Fruit fly (Drosophila melanogaster) whole organism, prepupa: ENCODE measurements around the gene SP1029.

ENCODE experiments used
- Blimp-1 ChIP-seq: fragments of 200-800 bp; sonication (Bioruptor generic); optimal IDR thresholded peaks from 3 replicates; lab custom pipeline; 2017; ENCODE audit warnings: missing biosample characterization, missing genetic modification characterization, mild to moderate bottlenecking, moderate library complexity, missing genetic modification reagents
- CG10631 ChIP-seq: fragments of 200-800 bp; sonication (Bioruptor generic); optimal IDR thresholded peaks from 2 replicates; lab custom pipeline; 2016; ENCODE audit warnings: missing biosample characterization, missing genetic modification characterization
- CG10669 ChIP-seq: fragments of 200-800 bp; sonication (Bioruptor generic); optimal IDR thresholded peaks from 3 replicates; lab custom pipeline; 2018; ENCODE audit warnings: missing biosample characterization, mild to moderate bottlenecking, missing genetic modification characterization, moderate library complexity
- CG11762 ChIP-seq: fragments of 200-800 bp; sonication (Bioruptor generic); optimal IDR thresholded peaks from 3 replicates; lab custom pipeline; 2016; ENCODE audit warnings: missing biosample characterization, missing genetic modification characterization; ENCODE audit not compliant: insufficient read depth
- CG15336 ChIP-seq: fragments of 200-800 bp; sonication (Bioruptor generic); IDR thresholded peaks from 2 replicates; pipeline ENCODE4 v1.3.6; 2022; ENCODE audit warnings: missing biosample characterization, missing genetic modification characterization
- CG1621 ChIP-seq: fragments of 200-800 bp; sonication (Bioruptor generic); optimal IDR thresholded peaks from 3 replicates; lab custom pipeline; 2018; ENCODE audit warnings: missing biosample characterization, mild to moderate bottlenecking, missing genetic modification characterization
- CG16779 ChIP-seq: fragments of 200-800 bp; sonication (Bioruptor generic); optimal IDR thresholded peaks from 3 replicates; lab custom pipeline; 2017; ENCODE audit warnings: missing biosample characterization, mild to moderate bottlenecking, missing genetic modification characterization
- CG3032 ChIP-seq: fragments of 200-800 bp; optimal IDR thresholded peaks from 2 replicates; lab custom pipeline; 2019; ENCODE audit warnings: missing biosample characterization, mild to moderate bottlenecking, missing genetic modification characterization, moderate library complexity
- CG31627 ChIP-seq: fragments of 200-800 bp; sonication (Bioruptor generic); optimal IDR thresholded peaks from 3 replicates; lab custom pipeline; 2016; ENCODE audit warnings: missing biosample characterization, missing genetic modification characterization
- CG32006 ChIP-seq: fragments of 200-800 bp; sonication (Bioruptor generic); optimal IDR thresholded peaks from 3 replicates; lab custom pipeline; 2017; ENCODE audit warnings: missing biosample characterization, mild to moderate bottlenecking, missing genetic modification characterization
- CG34406 ChIP-seq: fragments of 200-800 bp; sonication (Bioruptor generic); optimal IDR thresholded peaks from 3 replicates; lab custom pipeline; 2016; ENCODE audit warnings: missing biosample characterization, missing genetic modification characterization
- CG3919 ChIP-seq: fragments of 200-800 bp; sonication (Bioruptor generic); optimal IDR thresholded peaks from 3 replicates; lab custom pipeline; 2016; ENCODE audit warnings: missing biosample characterization, missing genetic modification characterization
- CG6163 ChIP-seq: fragments of 200-800 bp; sonication (Bioruptor generic); IDR thresholded peaks from 3 replicates; pipeline ENCODE4 v1.3.6; 2022; ENCODE audit warnings: missing biosample characterization, missing genetic modification characterization
- CG6808 ChIP-seq: fragments of 200-800 bp; sonication (Bioruptor generic); optimal IDR thresholded peaks from 3 replicates; lab custom pipeline; 2017; ENCODE audit warnings: missing biosample characterization, missing genetic modification characterization, mild to moderate bottlenecking, moderate library complexity, missing genetic modification reagents
- CG6854 ChIP-seq: fragments of 200-800 bp; sonication (Bioruptor generic); optimal IDR thresholded peaks from 2 replicates; lab custom pipeline; 2017; ENCODE audit warnings: missing biosample characterization, mild to moderate bottlenecking, missing genetic modification characterization
- CG8119 ChIP-seq: fragments of 200-800 bp; sonication (Bioruptor generic); IDR thresholded peaks from 3 replicates; pipeline ENCODE4 v1.3.6; 2022; ENCODE audit warnings: missing biosample characterization, missing genetic modification characterization
- CG8319 ChIP-seq: fragments of 200-800 bp; sonication (Bioruptor generic); optimal IDR thresholded peaks from 3 replicates; lab custom pipeline; 2016; ENCODE audit warnings: missing biosample characterization, missing genetic modification characterization
- CG8632 ChIP-seq: fragments of 200-800 bp; sonication (Bioruptor generic); optimal IDR thresholded peaks from 3 replicates; lab custom pipeline; 2016; ENCODE audit warnings: missing biosample characterization, missing genetic modification characterization
- CG9139 ChIP-seq: fragments of 200-800 bp; sonication (Bioruptor generic); optimal IDR thresholded peaks from 3 replicates; lab custom pipeline; 2017; ENCODE audit warnings: missing biosample characterization, mild to moderate bottlenecking, missing genetic modification characterization
- Eip78C ChIP-seq: fragments of 200-800 bp; sonication (Bioruptor generic); peaks from one replicate; lab custom pipeline; 2016; ENCODE audit warnings: missing biosample characterization, missing genetic modification characterization
- Eip93F ChIP-seq: fragments of 200-800 bp; sonication (Bioruptor generic); optimal IDR thresholded peaks from 2 replicates; lab custom pipeline; 2016; ENCODE audit warnings: missing biosample characterization, mild to moderate bottlenecking, missing genetic modification characterization
- Ets21C ChIP-seq: fragments of 200-800 bp; sonication (Bioruptor generic); optimal IDR thresholded peaks from 3 replicates; lab custom pipeline; 2016; ENCODE audit warnings: missing biosample characterization, missing genetic modification characterization
- Hr38 ChIP-seq: sonication (Bioruptor generic); optimal IDR thresholded peaks from 2 replicates; lab custom pipeline; 2016; ENCODE audit warnings: missing biosample characterization, missing genetic modification characterization
- Hr39 ChIP-seq: fragments of 200-800 bp; sonication (Bioruptor generic); optimal IDR thresholded peaks from 2 replicates; lab custom pipeline; 2016; ENCODE audit warnings: missing biosample characterization, missing genetic modification characterization
- Hr4 ChIP-seq: fragments of 200-800 bp; sonication (Bioruptor generic); optimal IDR thresholded peaks from 3 replicates; lab custom pipeline; 2016; ENCODE audit warnings: missing biosample characterization, missing genetic modification characterization
- Lpt ChIP-seq: fragments of 200-800 bp; sonication (Bioruptor generic); optimal IDR thresholded peaks from 3 replicates; lab custom pipeline; 2016; ENCODE audit warnings: missing biosample characterization, missing genetic modification characterization
- OdsH ChIP-seq: fragments of 200-800 bp; sonication (Bioruptor generic); optimal IDR thresholded peaks from 3 replicates; lab custom pipeline; 2016; ENCODE audit warnings: missing biosample characterization, missing genetic modification characterization
- Smox ChIP-seq: fragments of 200-800 bp; sonication (Bioruptor generic); optimal IDR thresholded peaks from 3 replicates; lab custom pipeline; 2016; ENCODE audit warnings: missing biosample characterization, missing genetic modification characterization
- Sox102F ChIP-seq: fragments of 200-800 bp; sonication (Bioruptor generic); optimal IDR thresholded peaks from 2 replicates; lab custom pipeline; 2016; ENCODE audit warnings: missing biosample characterization, mild to moderate bottlenecking, missing genetic modification characterization
- achi ChIP-seq: fragments of 200-800 bp; sonication (Bioruptor generic); optimal IDR thresholded peaks from 3 replicates; lab custom pipeline; 2016; ENCODE audit warnings: missing biosample characterization, missing genetic modification characterization
- acj6 ChIP-seq: fragments of 200-800 bp; sonication (Bioruptor generic); optimal IDR thresholded peaks from 3 replicates; lab custom pipeline; 2016; ENCODE audit warnings: missing biosample characterization, missing genetic modification characterization
- dac ChIP-seq: fragments of 200-800 bp; sonication (Bioruptor generic); optimal IDR thresholded peaks from 2 replicates; lab custom pipeline; 2017; ENCODE audit warnings: missing biosample characterization, mild to moderate bottlenecking, missing genetic modification characterization
- dsx ChIP-seq: fragments of 200-800 bp; optimal IDR thresholded peaks from 3 replicates; lab custom pipeline; 2019; ENCODE audit warnings: missing biosample characterization, mild to moderate bottlenecking, missing genetic modification characterization, moderate library complexity; ENCODE audit not compliant: poor library complexity, severe bottlenecking
- eg ChIP-seq: fragments of 200-800 bp; sonication (Bioruptor generic); IDR thresholded peaks from 3 replicates; pipeline ENCODE4 v1.3.6; 2022; ENCODE audit warnings: missing biosample characterization, missing genetic modification characterization
- esn ChIP-seq: fragments of 200-800 bp; sonication (Bioruptor generic); optimal IDR thresholded peaks from 2 replicates; lab custom pipeline; 2016; ENCODE audit warnings: missing biosample characterization, mild to moderate bottlenecking, missing genetic modification characterization, moderate library complexity
- fd59A ChIP-seq: fragments of 200-800 bp; sonication (Bioruptor generic); optimal IDR thresholded peaks from 2 replicates; lab custom pipeline; 2017; ENCODE audit warnings: missing biosample characterization, mild to moderate bottlenecking, missing genetic modification characterization, missing genetic modification reagents
- lz ChIP-seq: fragments of 200-800 bp; sonication (Bioruptor generic); optimal IDR thresholded peaks from 3 replicates; lab custom pipeline; 2016; ENCODE audit warnings: missing biosample characterization, missing genetic modification characterization
- net ChIP-seq: fragments of 200-800 bp; sonication (Bioruptor generic); optimal IDR thresholded peaks from 3 replicates; lab custom pipeline; 2016; ENCODE audit warnings: missing biosample characterization, missing genetic modification characterization
- pdm3 ChIP-seq: fragments of 200-800 bp; sonication (Bioruptor generic); optimal IDR thresholded peaks from 3 replicates; lab custom pipeline; 2016; ENCODE audit warnings: missing biosample characterization, missing genetic modification characterization
- salr ChIP-seq, 2 experiments: fragments of 200-800 bp; sonication (Bioruptor generic); optimal IDR thresholded peaks; 3 replicates each; lab custom pipeline; 2016 to 2018; ENCODE audit warnings: missing biosample characterization in 2 of 2, missing genetic modification characterization in 2 of 2, mild to moderate bottlenecking in 1 of 2
- spab ChIP-seq: fragments of 200-800 bp; sonication (Bioruptor generic); optimal IDR thresholded peaks from 2 replicates; lab custom pipeline; 2017; ENCODE audit warnings: missing biosample characterization, mild to moderate bottlenecking, missing genetic modification characterization, missing genetic modification reagents
- ss ChIP-seq, 2 experiments: fragments of 200-800 bp; sonication (Bioruptor generic); optimal IDR thresholded peaks; 2 replicates in 1 of 2; 3 replicates in 1 of 2; lab custom pipeline; 2017 to 2018; ENCODE audit warnings: mild to moderate bottlenecking in 2 of 2, missing biosample characterization in 2 of 2, missing genetic modification characterization in 2 of 2, moderate library complexity in 1 of 2
- svp ChIP-seq: fragments of 200-800 bp; sonication (Bioruptor generic); peaks from one replicate; lab custom pipeline; 2016; ENCODE audit warnings: missing biosample characterization, missing genetic modification characterization
- topi ChIP-seq: fragments of 200-800 bp; sonication (Bioruptor generic); optimal IDR thresholded peaks from 3 replicates; lab custom pipeline; 2016; ENCODE audit warnings: missing biosample characterization, missing genetic modification characterization
- vri ChIP-seq: fragments of 200-800 bp; sonication (Bioruptor generic); optimal IDR thresholded peaks from 3 replicates; lab custom pipeline; 2016; ENCODE audit warnings: missing biosample characterization, mild to moderate bottlenecking, missing genetic modification characterization

The SP1029 gene

dm6 chr3R:29207012-29207656 lies 43.1 kb downstream of the SP1029 start (continued):
- TF ChIP-seq eg (peak; percentile 95), CG8632 (GFP tag; lab: Kevin White, UChicago) (peak; percentile 84), vri (peak; percentile 72), Hr4 (peak; percentile 87), CG15336 (GFP tag; lab: Robert Waterston, UW) (peak; percentile 91), CG9139 (GFP tag; lab: Kevin White, UChicago) (peak; percentile 79), svp (GFP tag; lab: Kevin White, UChicago) (peak; percentile 97), spab (GFP tag; lab: Kevin White, UChicago) (peak; percentile 89), esn (peak; percentile 87), Ets21C (GFP tag; lab: Kevin White, UChicago) (peak; percentile 58), CG16779 (tag; lab: Kevin White, UChicago) (peak; percentile 81), CG3032 (tag; lab: Kevin White, UChicago) (peak; percentile 95), net (GFP tag; lab: Kevin White, UChicago) (peak; percentile 84), achi (peak; percentile 87), Hr39 (peak; percentile 82), CG31627 (peak; percentile 76), CG6808 (GFP tag; lab: Kevin White, UChicago) (peak; percentile 91), Eip78C (GFP tag; lab: Kevin White, UChicago) (peak; percentile 96), Eip93F (GFP tag; lab: Kevin White, UChicago) (peak; percentile 80), Hr38 (GFP tag; lab: Kevin White, UChicago) (no peak), CG6163 (GFP tag; lab: Robert Waterston, UW) (peak; percentile 96), CG6854 (GFP tag; lab: Kevin White, UChicago) (peak; percentile 83), Sox102F (peak; percentile 83), topi (GFP tag; lab: Kevin White, UChicago) (peak; percentile 84), CG8119 (GFP tag; lab: Robert Waterston, UW) (peak; percentile 88), OdsH (GFP tag; lab: Kevin White, UChicago) (peak; percentile 91), dsx (GFP tag; lab: Kevin White, UChicago) (peak; percentile 91), CG11762 (GFP tag; lab: Kevin White, UChicago) (peak; percentile 72), CG1621 (peak; percentile 89), CG32006 (peak; percentile 92)

- TF ChIP-seq Smox (GFP tag; lab: Kevin White, UChicago) (no peak), OdsH (GFP tag; lab: Kevin White, UChicago) (no peak), Blimp-1 (GFP tag; lab: Kevin White, UChicago) (no peak), Lpt (GFP tag; lab: Kevin White, UChicago) (no peak), Eip93F (GFP tag; lab: Kevin White, UChicago) (no peak), CG3032 (tag; lab: Kevin White, UChicago) (no peak), salr (GFP tag; optimal IDR thresholded peaks at IDR 0.05; lab: Kevin White, UChicago) (peak in 1 of 2 experiments; percentile 3), CG10669 (GFP tag; lab: Kevin White, UChicago) (no peak), lz (GFP tag; lab: Kevin White, UChicago) (no peak), CG31627 (no peak), fd59A (GFP tag; lab: Kevin White, UChicago) (no peak), CG15336 (GFP tag; lab: Robert Waterston, UW) (no peak), Hr4 (no peak), CG3919 (GFP tag; lab: Kevin White, UChicago) (no peak), CG8632 (GFP tag; lab: Kevin White, UChicago) (no peak), CG1621 (no peak), CG6163 (GFP tag; lab: Robert Waterston, UW) (0 out of 3 replicates have a peak, but pooled peaks have one; percentile 5), CG34406 (GFP tag; lab: Kevin White, UChicago) (no peak), ss (GFP tag; optimal IDR thresholded peaks at IDR 0.05; lab: Kevin White, UChicago) (peak in 1 of 2 experiments; percentile 23), vri (no peak), CG10631 (no peak), esn (no peak), Eip78C (GFP tag; lab: Kevin White, UChicago) (peak; percentile 64), achi (no peak), spab (GFP tag; lab: Kevin White, UChicago) (no peak), dac (no peak), acj6 (GFP tag; lab: Kevin White, UChicago) (no peak), pdm3 (GFP tag; lab: Kevin White, UChicago) (no peak), CG11762 (GFP tag; lab: Kevin White, UChicago) (no peak), CG8319 (no peak), CG6854 (GFP tag; lab: Kevin White, UChicago) (no peak), Hr39 (no peak), topi (GFP tag; lab: Kevin White, UChicago) (no peak)
Measured at dm6 chr3R:29206198-29207011, 43.8 kb downstream of the SP1029 start.
